Worm (Caenorhabditis elegans) whole organism, L4/young adult: ENCODE data around the gene set-11.

Experiments
- W03F9.2 ChIP-seq: fragments of 150-350 bp; optimal IDR thresholded peaks from 2 replicates; lab custom pipeline; 2014; ENCODE audit warnings: missing biosample characterization, missing genetic modification characterization
- him-1 ChIP-seq: sonication (generic microtip); optimal IDR thresholded peaks from 2 replicates; lab custom pipeline; 2016; ENCODE audit warnings: missing genotype, missing genetic modification reagents, missing genetic modification characterization, missing compliant biosample characterization

- TF ChIP-seq W03F9.2 (tag; lab: Kevin White, UChicago) (no peak), him-1 (tag; lab: Kevin White, UChicago) (no peak)
These were observed 35.8 kb downstream of the set-11 start, which contains the start of gene sri-47 for ce11 chrII:2656606-2657005.
